Fruit fly (Drosophila melanogaster) whole organism, prepupa: ENCODE measurements around the gene chic.

ENCODE experiments used
- Blimp-1 ChIP-seq: fragments of 200-800 bp; sonication (Bioruptor generic); optimal IDR thresholded peaks from 3 replicates; lab custom pipeline; 2017; ENCODE audit warnings: missing biosample characterization, missing genetic modification characterization, mild to moderate bottlenecking, moderate library complexity, missing genetic modification reagents
- CG10631 ChIP-seq: fragments of 200-800 bp; sonication (Bioruptor generic); optimal IDR thresholded peaks from 2 replicates; lab custom pipeline; 2016; ENCODE audit warnings: missing biosample characterization, missing genetic modification characterization
- CG10669 ChIP-seq: fragments of 200-800 bp; sonication (Bioruptor generic); optimal IDR thresholded peaks from 3 replicates; lab custom pipeline; 2018; ENCODE audit warnings: missing biosample characterization, mild to moderate bottlenecking, missing genetic modification characterization, moderate library complexity
- CG11294 ChIP-seq: fragments of 200-800 bp; sonication (Bioruptor generic); IDR thresholded peaks from 2 replicates; pipeline ENCODE4 v1.3.6; 2022; ENCODE audit warnings: missing biosample characterization, missing genetic modification characterization
- CG11762 ChIP-seq: fragments of 200-800 bp; sonication (Bioruptor generic); optimal IDR thresholded peaks from 3 replicates; lab custom pipeline; 2016; ENCODE audit warnings: missing biosample characterization, missing genetic modification characterization; ENCODE audit not compliant: insufficient read depth
- CG11902 ChIP-seq: fragments of 200-800 bp; sonication (Bioruptor generic); optimal IDR thresholded peaks from 3 replicates; lab custom pipeline; 2016; ENCODE audit warnings: missing biosample characterization, missing genetic modification characterization
- CG15336 ChIP-seq: fragments of 200-800 bp; sonication (Bioruptor generic); IDR thresholded peaks from 2 replicates; pipeline ENCODE4 v1.3.6; 2022; ENCODE audit warnings: missing biosample characterization, missing genetic modification characterization
- CG1621 ChIP-seq: fragments of 200-800 bp; sonication (Bioruptor generic); optimal IDR thresholded peaks from 3 replicates; lab custom pipeline; 2018; ENCODE audit warnings: missing biosample characterization, mild to moderate bottlenecking, missing genetic modification characterization
- CG16779 ChIP-seq: fragments of 200-800 bp; sonication (Bioruptor generic); optimal IDR thresholded peaks from 3 replicates; lab custom pipeline; 2017; ENCODE audit warnings: missing biosample characterization, mild to moderate bottlenecking, missing genetic modification characterization
- CG32006 ChIP-seq: fragments of 200-800 bp; sonication (Bioruptor generic); optimal IDR thresholded peaks from 3 replicates; lab custom pipeline; 2017; ENCODE audit warnings: missing biosample characterization, mild to moderate bottlenecking, missing genetic modification characterization
- CG34406 ChIP-seq: fragments of 200-800 bp; sonication (Bioruptor generic); optimal IDR thresholded peaks from 3 replicates; lab custom pipeline; 2016; ENCODE audit warnings: missing biosample characterization, missing genetic modification characterization
- CG3919 ChIP-seq: fragments of 200-800 bp; sonication (Bioruptor generic); optimal IDR thresholded peaks from 3 replicates; lab custom pipeline; 2016; ENCODE audit warnings: missing biosample characterization, missing genetic modification characterization
- CG4318 ChIP-seq: fragments of 200-800 bp; sonication (Bioruptor generic); optimal IDR thresholded peaks from 3 replicates; lab custom pipeline; 2017; ENCODE audit warnings: missing biosample characterization, mild to moderate bottlenecking, missing genetic modification characterization
- CG6276 ChIP-seq: fragments of 200-800 bp; sonication (Bioruptor generic); optimal IDR thresholded peaks from 2 replicates; lab custom pipeline; 2017; ENCODE audit warnings: missing biosample characterization, mild to moderate bottlenecking, missing genetic modification characterization
- CG6792 ChIP-seq: fragments of 200-800 bp; sonication (Bioruptor generic); optimal IDR thresholded peaks from 3 replicates; lab custom pipeline; 2016; ENCODE audit warnings: missing biosample characterization, missing genetic modification characterization
- CG6808 ChIP-seq: fragments of 200-800 bp; sonication (Bioruptor generic); optimal IDR thresholded peaks from 3 replicates; lab custom pipeline; 2017; ENCODE audit warnings: missing biosample characterization, missing genetic modification characterization, mild to moderate bottlenecking, moderate library complexity, missing genetic modification reagents
- CG6854 ChIP-seq: fragments of 200-800 bp; sonication (Bioruptor generic); optimal IDR thresholded peaks from 2 replicates; lab custom pipeline; 2017; ENCODE audit warnings: missing biosample characterization, mild to moderate bottlenecking, missing genetic modification characterization
- CG7368 ChIP-seq: fragments of 200-800 bp; sonication (Bioruptor generic); optimal IDR thresholded peaks from 3 replicates; lab custom pipeline; 2016; ENCODE audit warnings: missing biosample characterization, missing genetic modification characterization
- CG8119 ChIP-seq: fragments of 200-800 bp; sonication (Bioruptor generic); IDR thresholded peaks from 3 replicates; pipeline ENCODE4 v1.3.6; 2022; ENCODE audit warnings: missing biosample characterization, missing genetic modification characterization
- CG8319 ChIP-seq: fragments of 200-800 bp; sonication (Bioruptor generic); optimal IDR thresholded peaks from 3 replicates; lab custom pipeline; 2016; ENCODE audit warnings: missing biosample characterization, missing genetic modification characterization
- CG8632 ChIP-seq: fragments of 200-800 bp; sonication (Bioruptor generic); optimal IDR thresholded peaks from 3 replicates; lab custom pipeline; 2016; ENCODE audit warnings: missing biosample characterization, missing genetic modification characterization
- Eip75B ChIP-seq: fragments of 200-800 bp; sonication (Bioruptor generic); optimal IDR thresholded peaks from 3 replicates; lab custom pipeline; 2016; ENCODE audit warnings: missing biosample characterization, missing genetic modification characterization
- Eip78C ChIP-seq: fragments of 200-800 bp; sonication (Bioruptor generic); peaks from one replicate; lab custom pipeline; 2016; ENCODE audit warnings: missing biosample characterization, missing genetic modification characterization
- Eip93F ChIP-seq: fragments of 200-800 bp; sonication (Bioruptor generic); optimal IDR thresholded peaks from 2 replicates; lab custom pipeline; 2016; ENCODE audit warnings: missing biosample characterization, mild to moderate bottlenecking, missing genetic modification characterization
- Ets21C ChIP-seq: fragments of 200-800 bp; sonication (Bioruptor generic); optimal IDR thresholded peaks from 3 replicates; lab custom pipeline; 2016; ENCODE audit warnings: missing biosample characterization, missing genetic modification characterization
- Gug ChIP-seq: fragments of 200-800 bp; sonication (Bioruptor generic); IDR thresholded peaks from 2 replicates; pipeline ENCODE4 v1.3.6; 2022; ENCODE audit warnings: missing biosample characterization, missing genetic modification characterization
- Hr4 ChIP-seq: fragments of 200-800 bp; sonication (Bioruptor generic); optimal IDR thresholded peaks from 3 replicates; lab custom pipeline; 2016; ENCODE audit warnings: missing biosample characterization, missing genetic modification characterization
- Lpt ChIP-seq: fragments of 200-800 bp; sonication (Bioruptor generic); optimal IDR thresholded peaks from 3 replicates; lab custom pipeline; 2016; ENCODE audit warnings: missing biosample characterization, missing genetic modification characterization
- Met ChIP-seq: fragments of 200-800 bp; sonication (Bioruptor generic); optimal IDR thresholded peaks from 3 replicates; lab custom pipeline; 2016; ENCODE audit warnings: missing biosample characterization, missing genetic modification characterization
- OdsH ChIP-seq: fragments of 200-800 bp; sonication (Bioruptor generic); optimal IDR thresholded peaks from 3 replicates; lab custom pipeline; 2016; ENCODE audit warnings: missing biosample characterization, missing genetic modification characterization
- Smox ChIP-seq: fragments of 200-800 bp; sonication (Bioruptor generic); optimal IDR thresholded peaks from 3 replicates; lab custom pipeline; 2016; ENCODE audit warnings: missing biosample characterization, missing genetic modification characterization
- Sox15 ChIP-seq: fragments of 200-800 bp; sonication (Bioruptor generic); optimal IDR thresholded peaks from 3 replicates; lab custom pipeline; 2016; ENCODE audit warnings: missing biosample characterization, missing genetic modification characterization
- achi ChIP-seq: fragments of 200-800 bp; sonication (Bioruptor generic); optimal IDR thresholded peaks from 3 replicates; lab custom pipeline; 2016; ENCODE audit warnings: missing biosample characterization, missing genetic modification characterization
- dsx ChIP-seq: fragments of 200-800 bp; optimal IDR thresholded peaks from 3 replicates; lab custom pipeline; 2019; ENCODE audit warnings: missing biosample characterization, mild to moderate bottlenecking, missing genetic modification characterization, moderate library complexity; ENCODE audit not compliant: poor library complexity, severe bottlenecking
- eg ChIP-seq: fragments of 200-800 bp; sonication (Bioruptor generic); IDR thresholded peaks from 3 replicates; pipeline ENCODE4 v1.3.6; 2022; ENCODE audit warnings: missing biosample characterization, missing genetic modification characterization
- esn ChIP-seq: fragments of 200-800 bp; sonication (Bioruptor generic); optimal IDR thresholded peaks from 2 replicates; lab custom pipeline; 2016; ENCODE audit warnings: missing biosample characterization, mild to moderate bottlenecking, missing genetic modification characterization, moderate library complexity
- fd59A ChIP-seq: fragments of 200-800 bp; sonication (Bioruptor generic); optimal IDR thresholded peaks from 2 replicates; lab custom pipeline; 2017; ENCODE audit warnings: missing biosample characterization, mild to moderate bottlenecking, missing genetic modification characterization, missing genetic modification reagents
- fd85E ChIP-seq: fragments of 200-800 bp; sonication (Bioruptor generic); optimal IDR thresholded peaks from 3 replicates; lab custom pipeline; 2016; ENCODE audit warnings: missing biosample characterization, missing genetic modification characterization
- fkh ChIP-seq: fragments of 200-800 bp; sonication (Bioruptor generic); optimal IDR thresholded peaks from 3 replicates; lab custom pipeline; 2017; ENCODE audit warnings: missing biosample characterization, mild to moderate bottlenecking, missing genetic modification characterization, moderate library complexity
- net ChIP-seq: fragments of 200-800 bp; sonication (Bioruptor generic); optimal IDR thresholded peaks from 3 replicates; lab custom pipeline; 2016; ENCODE audit warnings: missing biosample characterization, missing genetic modification characterization
- spab ChIP-seq: fragments of 200-800 bp; sonication (Bioruptor generic); optimal IDR thresholded peaks from 2 replicates; lab custom pipeline; 2017; ENCODE audit warnings: missing biosample characterization, mild to moderate bottlenecking, missing genetic modification characterization, missing genetic modification reagents
- ss ChIP-seq, 2 experiments: fragments of 200-800 bp; sonication (Bioruptor generic); optimal IDR thresholded peaks; 2 replicates in 1 of 2; 3 replicates in 1 of 2; lab custom pipeline; 2017 to 2018; ENCODE audit warnings: mild to moderate bottlenecking in 2 of 2, missing biosample characterization in 2 of 2, missing genetic modification characterization in 2 of 2, moderate library complexity in 1 of 2
- svp ChIP-seq: fragments of 200-800 bp; sonication (Bioruptor generic); peaks from one replicate; lab custom pipeline; 2016; ENCODE audit warnings: missing biosample characterization, missing genetic modification characterization
- topi ChIP-seq: fragments of 200-800 bp; sonication (Bioruptor generic); optimal IDR thresholded peaks from 3 replicates; lab custom pipeline; 2016; ENCODE audit warnings: missing biosample characterization, missing genetic modification characterization
- vri ChIP-seq: fragments of 200-800 bp; sonication (Bioruptor generic); optimal IDR thresholded peaks from 3 replicates; lab custom pipeline; 2016; ENCODE audit warnings: missing biosample characterization, mild to moderate bottlenecking, missing genetic modification characterization

chic gene

DNA sequence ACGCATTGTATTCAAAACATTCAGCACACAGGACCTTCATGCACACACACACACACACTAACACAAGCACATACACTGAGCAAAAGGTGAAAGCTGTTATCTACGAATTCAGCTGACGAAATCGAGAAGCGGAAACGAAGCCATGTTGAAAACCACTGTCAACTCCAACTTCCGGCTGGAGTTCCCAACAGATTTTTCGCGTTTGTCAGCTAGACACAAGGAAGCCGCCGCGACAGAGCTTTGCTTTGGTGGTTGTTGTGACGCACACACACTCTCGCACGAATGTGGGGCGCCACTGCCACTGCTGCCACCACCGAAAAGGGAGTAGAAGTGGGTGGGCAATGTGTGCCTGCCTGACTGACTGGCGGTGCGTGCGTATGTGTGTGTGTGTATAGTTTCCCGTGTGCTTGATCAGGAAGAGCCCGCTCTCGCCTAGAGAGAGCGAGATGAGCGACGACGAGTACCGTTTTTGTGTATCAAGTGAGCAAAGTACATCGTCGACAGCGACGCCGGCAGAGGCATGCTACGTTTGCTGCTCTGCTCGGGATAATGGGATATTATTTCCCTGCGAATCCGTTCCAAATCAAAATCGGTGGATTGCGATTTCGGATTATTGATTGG, 16.9 kb upstream of the chic start (continued):
- TF ChIP-seq CG32006 (GFP tag; lab: Kevin White, UChicago) (no peak), net (no peak), Blimp-1 (GFP tag; lab: Kevin White, UChicago) (peak; percentile 50), CG1621 (tag; lab: Kevin White, UChicago) (peak; percentile 37), spab (GFP tag; lab: Kevin White, UChicago) (peak; percentile 55), CG34406 (GFP tag; lab: Kevin White, UChicago) (peak; percentile 29), CG4318 (no peak), CG11902 (GFP tag; lab: Kevin White, UChicago) (no peak), Sox15 (GFP tag; lab: Kevin White, UChicago) (no peak), CG6854 (GFP tag; lab: Kevin White, UChicago) (peak; percentile 69), CG8119 (GFP tag; lab: Robert Waterston, UW) (peak; percentile 35; the same call in 1 of the 3 replicates), CG8319 (GFP tag; lab: Kevin White, UChicago) (peak; percentile 12), fd59A (GFP tag; lab: Kevin White, UChicago) (peak; percentile 16), ss (GFP tag; optimal IDR thresholded peaks at IDR 0.05; lab: Kevin White, UChicago) (peak; percentile 30 to 78), Lpt (GFP tag; lab: Kevin White, UChicago) (no peak), dsx (GFP tag; lab: Kevin White, UChicago) (no peak), CG16779 (no peak), CG6792 (no peak), Eip75B (no peak), Met (GFP tag; lab: Kevin White, UChicago) (no peak), CG11294 (GFP tag; lab: Robert Waterston, UW) (no peak), Smox (GFP tag; lab: Kevin White, UChicago) (no peak), CG15336 (GFP tag; lab: Robert Waterston, UW) (no peak), CG10669 (GFP tag; lab: Kevin White, UChicago) (peak; percentile 39), CG3919 (GFP tag; lab: Kevin White, UChicago) (no peak), CG11762 (no peak), topi (GFP tag; lab: Kevin White, UChicago) (no peak), Eip78C (GFP tag; lab: Kevin White, UChicago) (peak; percentile 71), fd85E (GFP tag; lab: Kevin White, UChicago) (no peak), Eip93F (GFP tag; lab: Kevin White, UChicago) (no peak)

- TF ChIP-seq Hr4 (GFP tag; lab: Kevin White, UChicago) (no peak), fd59A (GFP tag; lab: Kevin White, UChicago) (no peak), Ets21C (GFP tag; lab: Kevin White, UChicago) (no peak), eg (GFP tag; lab: Robert Waterston, UW) (peak; percentile 31; the same call in 1 of the 3 replicates), fkh (GFP tag; lab: Kevin White, UChicago) (no peak), OdsH (GFP tag; lab: Kevin White, UChicago) (no peak), spab (GFP tag; lab: Kevin White, UChicago) (peak; percentile 3), CG15336 (GFP tag; lab: Robert Waterston, UW) (no peak), CG7368 (no peak), CG11762 (no peak), CG6808 (peak; percentile 39), net (no peak), ss (GFP tag; optimal IDR thresholded peaks at IDR 0.05; lab: Kevin White, UChicago) (peak in 1 of 2 experiments; percentile 49), Gug (GFP tag; lab: Robert Waterston, UW) (no peak), esn (GFP tag; lab: Kevin White, UChicago) (no peak), Blimp-1 (GFP tag; lab: Kevin White, UChicago) (no peak), CG3919 (GFP tag; lab: Kevin White, UChicago) (no peak), CG10669 (GFP tag; lab: Kevin White, UChicago) (no peak), achi (GFP tag; lab: Kevin White, UChicago) (no peak), vri (GFP tag; lab: Kevin White, UChicago) (no peak), CG10631 (GFP tag; lab: Kevin White, UChicago) (no peak), svp (GFP tag; lab: Kevin White, UChicago) (no peak), CG1621 (tag; lab: Kevin White, UChicago) (no peak), Eip75B (no peak), Sox15 (GFP tag; lab: Kevin White, UChicago) (no peak), Eip78C (GFP tag; lab: Kevin White, UChicago) (peak; percentile 54), CG6276 (GFP tag; lab: Kevin White, UChicago) (no peak), Eip93F (GFP tag; lab: Kevin White, UChicago) (no peak), CG8632 (no peak)
Measured at dm6 chr2L:5990447-5990846, 9.6 kb upstream of the chic start.
